1 fruit fly cellular context compared by ENCODE assay signal in genomic region chr3R:23026652-23027427, dm6.
TF ChIP-seq lines count a peak whose summit lies in the region.

lmd (minus strand) TSS chr3R:23026713.

TF ChIP-seq in whole organism, embryonic, 481 proteins besides CTCF, POLR2A, EP300 and RAD21 (continued from another document):
- no peak for TF ChIP-seq CG7839 (tag; optimal IDR thresholded peaks at IDR 0.05; lab: Kevin White, UChicago)
- no peak for TF ChIP-seq vfl (GFP tag; optimal IDR thresholded peaks at IDR 0.05; lab: Kevin White, UChicago)
- TF ChIP-seq br (optimal IDR thresholded peaks at IDR 0.05; lab: Kevin White, UChicago), result no peak
- TF ChIP-seq chinmo (GFP tag; IDR thresholded peaks at IDR 0.05; lab: Robert Waterston, UW; ENCODE audit: partially characterized antibody), result no peak
- TF ChIP-seq Sry-β (GFP tag; optimal IDR thresholded peaks at IDR 0.05; lab: Kevin White, UChicago), result no peak
- peak in 1 of 3 experiments; percentile 26 for TF ChIP-seq lola (GFP tag; optimal IDR thresholded peaks at IDR 0.05; lab: Kevin White, UChicago)
- TF ChIP-seq Oaz (GFP tag; IDR thresholded peaks at IDR 0.05; lab: Robert Waterston, UW), result no peak
- TF ChIP-seq CG10979 (tag; optimal IDR thresholded peaks at IDR 0.05; lab: Kevin White, UChicago), result peak; percentile 28
- TF ChIP-seq CG10267 (tag; optimal IDR thresholded peaks at IDR 0.05; lab: Kevin White, UChicago), result no peak
- TF ChIP-seq CG17802 (tag; optimal IDR thresholded peaks at IDR 0.05; lab: Kevin White, UChicago), result no peak
- TF ChIP-seq CG4360 (GFP tag; IDR thresholded peaks at IDR 0.05; lab: Robert Waterston, UW), result peak; percentile 77
- TF ChIP-seq insv (GFP tag; optimal IDR thresholded peaks at IDR 0.05; lab: Kevin White, UChicago), result no peak
- TF ChIP-seq btn (GFP tag; optimal IDR thresholded peaks at IDR 0.05; lab: Kevin White, UChicago), result no peak
- 0 out of 3 replicates have a peak, but pooled peaks have one; percentile 7 for TF ChIP-seq row (GFP tag; IDR thresholded peaks at IDR 0.05; lab: Robert Waterston, UW)
- peak; percentile 74 for TF ChIP-seq CG12769 (tag; optimal IDR thresholded peaks at IDR 0.05; lab: Kevin White, UChicago)
- no peak for TF ChIP-seq CG8478 (optimal IDR thresholded peaks at IDR 0.05; lab: Kevin White, UChicago)
- TF ChIP-seq CG14667 (GFP tag; IDR thresholded peaks at IDR 0.05; lab: Robert Waterston, UW), result no peak
- TF ChIP-seq CG6854 (GFP tag; optimal IDR thresholded peaks at IDR 0.05; lab: Kevin White, UChicago), result no peak
- TF ChIP-seq CG11723 (GFP tag; optimal IDR thresholded peaks at IDR 0.05; lab: Kevin White, UChicago), result no peak
- no peak for TF ChIP-seq CG7271 (tag; optimal IDR thresholded peaks at IDR 0.05; lab: Kevin White, UChicago)
- peak; percentile 11 for TF ChIP-seq D19A (tag; optimal IDR thresholded peaks at IDR 0.05; lab: Kevin White, UChicago)
- TF ChIP-seq ap (GFP tag; IDR thresholded peaks at IDR 0.05; lab: Robert Waterston, UW), result no peak
- no peak for TF ChIP-seq gsb (GFP tag; IDR thresholded peaks at IDR 0.05; lab: Robert Waterston, UW)
- no peak for TF ChIP-seq CG10543 (GFP tag; optimal IDR thresholded peaks at IDR 0.05; lab: Kevin White, UChicago)
- TF ChIP-seq CG8765 (GFP tag; IDR thresholded peaks at IDR 0.05; lab: Robert Waterston, UW), result 0 out of 2 replicates have a peak, but pooled peaks have one; percentile 13
- no peak for TF ChIP-seq Side (GFP tag; optimal IDR thresholded peaks at IDR 0.05; lab: Kevin White, UChicago)
- no peak for TF ChIP-seq Neu2 (GFP tag; optimal IDR thresholded peaks at IDR 0.05; lab: Kevin White, UChicago; ENCODE audit: borderline replicate concordance)
- TF ChIP-seq rib (GFP tag; IDR thresholded peaks at IDR 0.05; lab: Robert Waterston, UW), result no peak
- TF ChIP-seq Ets65A (GFP tag; lab: Kevin White, UChicago), result peak; percentile 54
- TF ChIP-seq CG7556 (GFP tag; optimal IDR thresholded peaks at IDR 0.05; lab: Kevin White, UChicago), result no peak
- no peak for TF ChIP-seq bbx (GFP tag; IDR thresholded peaks at IDR 0.05; lab: Robert Waterston, UW; ENCODE audit: partially characterized antibody)
TF ChIP-seq in whole organism, embryonic: peak in this region for 21.
